Worm (Caenorhabditis elegans): ENCODE measurements around the gene srg-56.

ce11 chrV:2728236-2728635 lies 9.8 kb downstream of the srg-56 start, which contains the start of gene str-33:
- TF ChIP-seq ama-1 (optimal IDR thresholded peaks at IDR 0.05) (no peak), ceh-36 (tag; optimal IDR thresholded peaks at IDR 0.05) (no peak), flt-1 (GFP tag; IDR thresholded peaks at IDR 0.05) (no peak), B0310.2 (tag; optimal IDR thresholded peaks at IDR 0.05) (no peak), scrt-1 (GFP tag; IDR thresholded peaks at IDR 0.05) (no peak), pes-1 (GFP tag; IDR thresholded peaks at IDR 0.05) (no peak), hnd-1 (tag; optimal IDR thresholded peaks at IDR 0.05) (no peak), hmg-4 (GFP tag; optimal IDR thresholded peaks at IDR 0.05) (no peak), sea-1 (GFP tag; conservative IDR thresholded peaks at IDR 0.05) (no peak), hmbx-1 (tag; optimal IDR thresholded peaks at IDR 0.05) (no peak), tra-4 (tag; optimal IDR thresholded peaks at IDR 0.05) (no peak), F13C5.2 (tag; optimal IDR thresholded peaks at IDR 0.05) (no peak), aly-1 (tag; optimal IDR thresholded peaks at IDR 0.05) (no peak)

Data from whole organism, early embryonic.